Worm (Caenorhabditis elegans): ENCODE measurements around the gene F56D2.5.

DNA sequence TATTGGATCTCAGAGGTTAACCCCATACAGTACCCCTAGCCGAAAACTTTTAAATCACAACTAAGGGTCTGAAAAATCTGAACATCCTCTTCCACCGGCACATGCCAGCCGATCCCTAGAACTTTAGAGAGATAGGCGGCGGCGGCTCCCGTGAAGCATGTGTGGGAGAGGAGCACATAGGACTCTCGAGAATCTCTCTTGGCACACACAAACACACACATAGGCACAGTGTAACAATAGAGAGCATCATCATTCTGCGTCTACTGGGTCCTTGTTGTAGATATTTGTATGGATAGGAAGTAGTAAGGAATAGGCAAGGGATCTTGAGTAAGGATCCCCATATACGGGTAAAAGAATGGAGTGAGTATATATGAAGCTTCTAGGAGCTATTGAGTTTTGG lies 15.5 kb downstream of the F56D2.5 start:
- TF ChIP-seq sptf-1 (tag; optimal IDR thresholded peaks at IDR 0.05) (no peak), nhr-12 (tag; optimal IDR thresholded peaks at IDR 0.05) (no peak), nhr-237 (tag; optimal IDR thresholded peaks at IDR 0.05) (no peak), ceh-39 (tag; optimal IDR thresholded peaks at IDR 0.05) (no peak), unc-39 (tag; optimal IDR thresholded peaks at IDR 0.05) (no peak), elt-3 (tag; optimal IDR thresholded peaks at IDR 0.05) (no peak), nhr-28 (tag; optimal IDR thresholded peaks at IDR 0.05) (no peak)

All from whole organism, mixed stage, embryonic.